Worm (Caenorhabditis elegans): ENCODE measurements around the gene ZK945.6.

ZK945.6 gene

ce11 chrII:10108377-10108776 lies 1.6 kb upstream of the ZK945.6 start, which contains the start of the genes ZK945.7 and ZK945.8:
Gene ZK945.7, minus strand, starts transcription at chrII:10108477.
Gene ZK945.8, plus strand, starts transcription at chrII:10108651.
- TF ChIP-seq odd-2 (tag; optimal IDR thresholded peaks at IDR 0.05) (no peak), ceh-31 (tag; optimal IDR thresholded peaks at IDR 0.05) (no peak), pax-1 (tag; optimal IDR thresholded peaks at IDR 0.05) (no peak), hlh-8 (tag; optimal IDR thresholded peaks at IDR 0.05) (no peak), nhr-232 (tag; optimal IDR thresholded peaks at IDR 0.05) (no peak), ceh-14 (tag; optimal IDR thresholded peaks at IDR 0.05) (no peak)

- TF ChIP-seq ceh-31 (tag; optimal IDR thresholded peaks at IDR 0.05) (no peak), ceh-6 (GFP tag; optimal IDR thresholded peaks at IDR 0.05) (no peak), K09A11.1 (tag; optimal IDR thresholded peaks at IDR 0.05; ENCODE audit: insufficient read depth) (no peak)
Measured at ce11 chrII:10105604-10106003, 1.2 kb downstream of the ZK945.6 start, which contains the start of gene ZK945.4. Gene ZK945.4, minus strand, starts transcription at chrII:10105704.

- TF ChIP-seq pag-3 (tag; optimal IDR thresholded peaks at IDR 0.05; ENCODE audit: borderline replicate concordance) = no peak
- TF ChIP-seq ref-2 (tag; optimal IDR thresholded peaks at IDR 0.05) = no peak
- TF ChIP-seq unc-42 (tag; optimal IDR thresholded peaks at IDR 0.05) = no peak
- TF ChIP-seq K09A11.1 (tag; optimal IDR thresholded peaks at IDR 0.05; ENCODE audit: insufficient read depth) = no peak
- TF ChIP-seq K02D7.2 (tag; optimal IDR thresholded peaks at IDR 0.05) = no peak
- TF ChIP-seq madf-2 (tag; optimal IDR thresholded peaks at IDR 0.05) = no peak
- TF ChIP-seq ztf-16 (tag; optimal IDR thresholded peaks at IDR 0.05) = no peak
- no peak for TF ChIP-seq pha-2 (tag; optimal IDR thresholded peaks at IDR 0.05)
- no peak for TF ChIP-seq pha-4 (tag; optimal IDR thresholded peaks at IDR 0.05)
- TF ChIP-seq hlh-13 (GFP tag; optimal IDR thresholded peaks at IDR 0.05) = no peak
- no peak for TF ChIP-seq mec-3 (tag; optimal IDR thresholded peaks at IDR 0.05; ENCODE audit: borderline replicate concordance)
- no peak for TF ChIP-seq ceh-45 (GFP tag; IDR thresholded peaks at IDR 0.05)
- no peak for TF ChIP-seq Y22D7AL.16 (tag; optimal IDR thresholded peaks at IDR 0.05)
Measured at ce11 chrII:10103212-10103611, 3.6 kb downstream of the ZK945.6 start.

- TF ChIP-seq unc-3 (GFP tag; conservative IDR thresholded peaks at IDR 0.05) (no peak), unc-3 (tag; optimal IDR thresholded peaks at IDR 0.05) (no peak), pax-1 (tag; optimal IDR thresholded peaks at IDR 0.05) (peak; percentile 4), ceh-31 (tag; optimal IDR thresholded peaks at IDR 0.05) (peak; percentile 7), pag-3 (tag; optimal IDR thresholded peaks at IDR 0.05; ENCODE audit: borderline replicate concordance) (no peak)
Measured at ce11 chrII:10099804-10100360, 6.9 kb downstream of the ZK945.6 start, which contains the start of the genes pas-7 and puf-12. Gene pas-7, minus strand, starts transcription at chrII:10099854. Gene puf-12, plus strand, starts transcription at chrII:10100310.

- TF ChIP-seq madf-2 (tag; optimal IDR thresholded peaks at IDR 0.05) (no peak), elt-2 (tag; optimal IDR thresholded peaks at IDR 0.05) (no peak), ceh-48 (tag; optimal IDR thresholded peaks at IDR 0.05) (no peak), K02D7.2 (tag; optimal IDR thresholded peaks at IDR 0.05) (no peak), eyg-1 (tag; optimal IDR thresholded peaks at IDR 0.05) (no peak), sox-2 (GFP tag; IDR thresholded peaks at IDR 0.05) (no peak), nfya-1 (tag; optimal IDR thresholded peaks at IDR 0.05) (no peak), ztf-16 (tag; optimal IDR thresholded peaks at IDR 0.05) (no peak), lin-11 (tag; optimal IDR thresholded peaks at IDR 0.05) (no peak), lim-6 (tag; optimal IDR thresholded peaks at IDR 0.05) (no peak), ceh-14 (tag; optimal IDR thresholded peaks at IDR 0.05) (no peak), zip-5 (tag; optimal IDR thresholded peaks at IDR 0.05) (no peak), sox-4 (tag; optimal IDR thresholded peaks at IDR 0.05) (no peak), mec-3 (tag; optimal IDR thresholded peaks at IDR 0.05; ENCODE audit: borderline replicate concordance) (no peak), Y22D7AL.16 (tag; optimal IDR thresholded peaks at IDR 0.05) (no peak), pha-2 (tag; optimal IDR thresholded peaks at IDR 0.05) (no peak), fax-1 (tag; optimal IDR thresholded peaks at IDR 0.05) (no peak), ceh-24 (tag; optimal IDR thresholded peaks at IDR 0.05) (no peak), ceh-6 (GFP tag; optimal IDR thresholded peaks at IDR 0.05) (no peak)
Measured at ce11 chrII:10099072-10099471, 7.7 kb downstream of the ZK945.6 start.
